Fruit fly (Drosophila melanogaster) whole organism, embryonic: ENCODE measurements around the gene mRpS23.

Experiments
- ATbp ChIP-seq: fragments of 200-800 bp; sonication (Bioruptor generic); optimal IDR thresholded peaks from 2 replicates; lab custom pipeline; 2017; ENCODE audit warnings: missing biosample characterization, mild to moderate bottlenecking, missing genetic modification characterization, missing genetic modification reagents
- Adf1 ChIP-seq: fragments of 200-800 bp; sonication (Bioruptor generic); IDR thresholded peaks from 2 replicates; pipeline ENCODE4 v1.3.6; 2022; ENCODE audit warnings: missing biosample characterization, missing genetic modification characterization
- Bgb ChIP-seq: fragments of 200-800 bp; sonication (Bioruptor generic); IDR thresholded peaks from 2 replicates; pipeline ENCODE4 v1.3.6; 2022; ENCODE audit warnings: missing biosample characterization, missing genetic modification characterization; ENCODE audit not compliant: partially characterized antibody
- CG10543 ChIP-seq: fragments of 200-800 bp; sonication (Bioruptor generic); optimal IDR thresholded peaks from 3 replicates; lab custom pipeline; 2017; ENCODE audit warnings: missing biosample characterization, mild to moderate bottlenecking, missing genetic modification characterization, moderate library complexity
- CG11695 ChIP-seq: fragments of 200-800 bp; sonication (Bioruptor generic); IDR thresholded peaks from 3 replicates; pipeline ENCODE4 v1.3.6; 2022; ENCODE audit warnings: missing biosample characterization, missing genetic modification characterization
- CG1233 ChIP-seq: fragments of 200-800 bp; sonication (Bioruptor generic); optimal IDR thresholded peaks from 4 replicates; lab custom pipeline; 2018; ENCODE audit warnings: missing biosample characterization, mild to moderate bottlenecking, missing genetic modification characterization
- CG12769 ChIP-seq: fragments of 200-800 bp; sonication (Bioruptor generic); optimal IDR thresholded peaks from 2 replicates; lab custom pipeline; 2019; ENCODE audit warnings: missing biosample characterization, mild to moderate bottlenecking, missing genetic modification characterization, moderate library complexity
- CG13296 ChIP-seq: fragments of 200-800 bp; sonication (Bioruptor generic); optimal IDR thresholded peaks from 3 replicates; lab custom pipeline; 2018; ENCODE audit warnings: missing biosample characterization, mild to moderate bottlenecking, missing genetic modification characterization
- CG13424 ChIP-seq: fragments of 200-800 bp; sonication (Bioruptor generic); optimal IDR thresholded peaks from 2 replicates; lab custom pipeline; 2019; ENCODE audit warnings: missing biosample characterization, mild to moderate bottlenecking, missing genetic modification characterization, moderate library complexity
- CG14050 ChIP-seq: fragments of 200-800 bp; sonication (Bioruptor generic); IDR thresholded peaks from 3 replicates; pipeline ENCODE4 v1.3.6; 2022; ENCODE audit warnings: missing biosample characterization, missing genetic modification characterization
- CG15269 ChIP-seq: fragments of 200-800 bp; sonication (Bioruptor generic); optimal IDR thresholded peaks from 2 replicates; lab custom pipeline; 2018; ENCODE audit warnings: missing biosample characterization, mild to moderate bottlenecking, missing genetic modification characterization, moderate library complexity
- CG17385 ChIP-seq: fragments of 200-800 bp; sonication (Bioruptor generic); optimal IDR thresholded peaks from 3 replicates; lab custom pipeline; 2018; ENCODE audit warnings: missing biosample characterization, mild to moderate bottlenecking, missing genetic modification characterization
- CG18599 ChIP-seq: fragments of 200-800 bp; sonication (Bioruptor generic); optimal IDR thresholded peaks from 3 replicates; lab custom pipeline; 2017; ENCODE audit warnings: missing biosample characterization, missing genetic modification characterization, mild to moderate bottlenecking, moderate library complexity, missing genetic modification reagents
- CG31365 ChIP-seq: fragments of 200-800 bp; sonication (Bioruptor generic); optimal IDR thresholded peaks from 2 replicates; lab custom pipeline; 2018; ENCODE audit warnings: missing biosample characterization, mild to moderate bottlenecking, missing genetic modification characterization
- CG32532 ChIP-seq: fragments of 200-800 bp; sonication (Bioruptor generic); IDR thresholded peaks from 2 replicates; pipeline ENCODE4 v1.3.6; 2022; ENCODE audit warnings: missing biosample characterization, missing genetic modification characterization
- CG32767 ChIP-seq: fragments of 200-800 bp; sonication (Bioruptor generic); IDR thresholded peaks from 2 replicates; pipeline ENCODE4 v1.3.6; 2022; ENCODE audit warnings: missing biosample characterization, missing genetic modification characterization
- CG3407 ChIP-seq: fragments of 200-800 bp; sonication (Bioruptor generic); optimal IDR thresholded peaks from 2 replicates; lab custom pipeline; 2018; ENCODE audit warnings: missing biosample characterization, mild to moderate bottlenecking, missing genetic modification characterization
- CG7928 ChIP-seq: fragments of 200-800 bp; sonication (Bioruptor generic); optimal IDR thresholded peaks from 2 replicates; lab custom pipeline; 2017; ENCODE audit warnings: missing biosample characterization, mild to moderate bottlenecking, missing genetic modification characterization
- CG7987 ChIP-seq: fragments of 200-800 bp; sonication (Bioruptor generic); optimal IDR thresholded peaks from 2 replicates; lab custom pipeline; 2018; ENCODE audit warnings: missing biosample characterization, mild to moderate bottlenecking, missing genetic modification characterization, moderate library complexity
- CG8089 ChIP-seq: fragments of 200-800 bp; sonication (Bioruptor generic); optimal IDR thresholded peaks from 3 replicates; lab custom pipeline; 2016; ENCODE audit warnings: missing biosample characterization, missing genetic modification characterization
- CrebB ChIP-seq: fragments of 200-800 bp; sonication (Bioruptor generic); optimal IDR thresholded peaks from 3 replicates; lab custom pipeline; 2018; ENCODE audit warnings: missing biosample characterization, mild to moderate bottlenecking, missing genetic modification characterization
- Dad ChIP-seq: fragments of 200-800 bp; sonication (Bioruptor generic); optimal IDR thresholded peaks from 3 replicates; lab custom pipeline; 2016; ENCODE audit warnings: missing biosample characterization, missing genetic modification characterization
- Hmx ChIP-seq: fragments of 200-800 bp; sonication (Bioruptor generic); optimal IDR thresholded peaks from 2 replicates; lab custom pipeline; 2016; ENCODE audit warnings: missing biosample characterization, missing genetic modification characterization
- Hr51 ChIP-seq, 2 experiments: fragments of 200-800 bp; sonication (Bioruptor generic); optimal IDR thresholded peaks; 2 replicates in 1 of 2; 3 replicates in 1 of 2; lab custom pipeline; 2016 to 2018; ENCODE audit warnings: missing biosample characterization in 2 of 2, missing genetic modification characterization in 2 of 2, mild to moderate bottlenecking in 1 of 2, moderate library complexity in 1 of 2
- Lpt ChIP-seq: fragments of >200 bp; optimal IDR thresholded peaks from 2 replicates; lab custom pipeline; 2018; ENCODE audit warnings: missing biosample characterization, missing genetic modification characterization
- Med ChIP-seq: fragments of 200-800 bp; sonication (Bioruptor generic); peaks from one replicate; lab custom pipeline; 2016; ENCODE audit warnings: missing biosample characterization, missing genetic modification characterization, mild to moderate bottlenecking, inconsistent platforms, moderate library complexity
- Opbp ChIP-seq: fragments of 200-800 bp; sonication (Bioruptor generic); IDR thresholded peaks from 3 replicates; pipeline ENCODE4 v1.3.6; 2022; ENCODE audit warnings: missing biosample characterization, missing genetic modification characterization; ENCODE audit not compliant: partially characterized antibody
- PHDP ChIP-seq: fragments of 200-800 bp; sonication (Bioruptor generic); optimal IDR thresholded peaks from 3 replicates; lab custom pipeline; 2018; ENCODE audit warnings: missing biosample characterization, mild to moderate bottlenecking, missing genetic modification characterization, moderate library complexity
- Pdp1 ChIP-seq, 2 experiments: fragments of 200-800 bp; sonication (Bioruptor generic); optimal IDR thresholded peaks; 3 replicates each; lab custom pipeline; 2016; ENCODE audit warnings: missing biosample characterization in 2 of 2, missing genetic modification characterization in 2 of 2, mild to moderate bottlenecking in 1 of 2, moderate library complexity in 1 of 2
- Sry-β ChIP-seq: fragments of 200-800 bp; sonication (Bioruptor generic); optimal IDR thresholded peaks from 2 replicates; lab custom pipeline; 2018; ENCODE audit warnings: missing biosample characterization, mild to moderate bottlenecking, missing genetic modification characterization, moderate library complexity
- az2 ChIP-seq: fragments of 200-800 bp; sonication (Bioruptor generic); optimal IDR thresholded peaks from 3 replicates; lab custom pipeline; 2016; ENCODE audit warnings: missing biosample characterization, missing genetic modification characterization
- cad ChIP-seq: fragments of >200 bp; optimal IDR thresholded peaks from 2 replicates; lab custom pipeline; 2017; ENCODE audit warnings: missing biosample characterization, missing genetic modification characterization
- chinmo ChIP-seq: fragments of 200-800 bp; sonication (Bioruptor generic); IDR thresholded peaks from 4 replicates; pipeline ENCODE4 v1.3.6; 2022; ENCODE audit warnings: missing biosample characterization, missing genetic modification characterization; ENCODE audit not compliant: partially characterized antibody
- crol ChIP-seq: fragments of 200-800 bp; sonication (Bioruptor generic); IDR thresholded peaks from 2 replicates; pipeline ENCODE4 v1.3.6; 2022; ENCODE audit warnings: missing biosample characterization, missing genetic modification characterization
- cwo ChIP-seq: fragments of 200-800 bp; sonication (Bioruptor generic); optimal IDR thresholded peaks from 3 replicates; lab custom pipeline; 2017; ENCODE audit warnings: missing biosample characterization, missing genetic modification characterization, mild to moderate bottlenecking, moderate library complexity, missing genetic modification reagents
- da ChIP-seq: fragments of 200-800 bp; sonication (Bioruptor generic); optimal IDR thresholded peaks from 2 replicates; lab custom pipeline; 2016; ENCODE audit warnings: missing biosample characterization, missing genetic modification characterization
- danr ChIP-seq: fragments of 200-800 bp; sonication (Bioruptor generic); IDR thresholded peaks from 2 replicates; pipeline ENCODE4 v1.3.6; 2022; ENCODE audit warnings: missing biosample characterization, missing genetic modification characterization
- fd64A ChIP-seq: fragments of 200-800 bp; sonication (Bioruptor generic); optimal IDR thresholded peaks from 3 replicates; lab custom pipeline; 2018; ENCODE audit warnings: missing biosample characterization, mild to moderate bottlenecking, missing genetic modification characterization
- fru ChIP-seq: fragments of >200 bp; optimal IDR thresholded peaks from 2 replicates; lab custom pipeline; 2017
- gcm ChIP-seq: fragments of 200-800 bp; sonication (Bioruptor generic); optimal IDR thresholded peaks from 2 replicates; lab custom pipeline; 2019; ENCODE audit warnings: missing biosample characterization, mild to moderate bottlenecking, missing genetic modification characterization, moderate library complexity
- luna ChIP-seq: fragments of 200-800 bp; sonication (Bioruptor generic); optimal IDR thresholded peaks from 2 replicates; lab custom pipeline; 2016; ENCODE audit warnings: missing biosample characterization, missing genetic modification characterization
- rib ChIP-seq: fragments of 200-800 bp; sonication (Bioruptor generic); IDR thresholded peaks from 2 replicates; pipeline ENCODE4 v1.3.6; 2022; ENCODE audit warnings: missing biosample characterization, missing genetic modification characterization
- salm ChIP-seq: fragments of 200-800 bp; sonication (Bioruptor generic); optimal IDR thresholded peaks from 2 replicates; lab custom pipeline; 2018; ENCODE audit warnings: missing biosample characterization, mild to moderate bottlenecking, missing genetic modification characterization
- slbo ChIP-seq: fragments of 200-800 bp; sonication (Bioruptor generic); IDR thresholded peaks from 2 replicates; pipeline ENCODE4 v1.3.6; 2022; ENCODE audit warnings: missing biosample characterization, missing genetic modification characterization
- vvl ChIP-seq: fragments of 200-800 bp; sonication (Bioruptor generic); IDR thresholded peaks from 2 replicates; pipeline ENCODE4 v1.3.6; 2022; ENCODE audit warnings: missing biosample characterization, missing genetic modification characterization
- wek ChIP-seq: fragments of 200-800 bp; sonication (Bioruptor generic); optimal IDR thresholded peaks from 3 replicates; lab custom pipeline; 2018; ENCODE audit warnings: missing biosample characterization, mild to moderate bottlenecking, missing genetic modification characterization, moderate library complexity

mRpS23 gene

dm6 chr2L:13803032-13803661 is 31.7 kb downstream of the mRpS23 start, which contains the start of gene CAH1 (continued):
- peak; percentile 19; the same call in 1 of the 2 replicates for TF ChIP-seq CG32532
- TF ChIP-seq Sry-β (GFP tag; lab: Kevin White, UChicago): no peak
- no peak for TF ChIP-seq az2 (GFP tag; lab: Kevin White, UChicago)
- TF ChIP-seq CG8089: no peak
- no peak for TF ChIP-seq gcm (GFP tag; lab: Kevin White, UChicago)
- TF ChIP-seq CG12769 (tag; lab: Kevin White, UChicago): peak; percentile 83
- TF ChIP-seq Bgb: no peak
- no peak for TF ChIP-seq fd64A (GFP tag; lab: Kevin White, UChicago)
- peak; percentile 95 for TF ChIP-seq Adf1 (GFP tag; lab: Robert Waterston, UW)
- peak; percentile 93 for TF ChIP-seq chinmo (GFP tag; lab: Robert Waterston, UW)
- peak in 1 of 2 experiments; percentile 80 for TF ChIP-seq Pdp1 (GFP tag; optimal IDR thresholded peaks at IDR 0.05; lab: Kevin White, UChicago)
- 0 out of 2 replicates have a peak, but pooled peaks have one; percentile 5 for TF ChIP-seq slbo (GFP tag; lab: Robert Waterston, UW)
- TF ChIP-seq rib: peak; percentile 54; the same call in 1 of the 2 replicates

- TF ChIP-seq Med (GFP tag; lab: Kevin White, UChicago) (peak; percentile 60), Adf1 (GFP tag; lab: Robert Waterston, UW) (peak; percentile 22; the same call in 1 of the 2 replicates), Pdp1 (GFP tag; optimal IDR thresholded peaks at IDR 0.05; lab: Kevin White, UChicago) (peak in 1 of 2 experiments; percentile 45), chinmo (GFP tag; lab: Robert Waterston, UW) (peak; percentile 83; the same call in 3 of the 4 replicates), cwo (GFP tag; lab: Kevin White, UChicago) (peak; percentile 22), Hr51 (GFP tag; optimal IDR thresholded peaks at IDR 0.05; lab: Kevin White, UChicago) (no peak), crol (peak; percentile 45; the same call in 1 of the 2 replicates), Lpt (GFP tag; lab: Kevin White, UChicago) (no peak), CG15269 (peak; percentile 13), CG32532 (0 out of 2 replicates have a peak, but pooled peaks have one; percentile 18), CG7928 (GFP tag; lab: Kevin White, UChicago) (no peak), CG32767 (GFP tag; lab: Robert Waterston, UW) (no peak), Opbp (GFP tag; lab: Robert Waterston, UW) (no peak), vvl (peak; percentile 46; the same call in 1 of the 2 replicates), CG10543 (peak; percentile 50), CG11695 (no peak), Hmx (GFP tag; lab: Kevin White, UChicago) (no peak)
Measured at dm6 chr2L:13802075-13802639, 32.7 kb downstream of the mRpS23 start.

dm6 chr2L:13801166-13801565 is 33.7 kb downstream of the mRpS23 start:
- peak; percentile 23 for TF ChIP-seq CG18599 (GFP tag; lab: Kevin White, UChicago)
- peak; percentile 12 for TF ChIP-seq CG17385 (GFP tag; lab: Kevin White, UChicago)
- peak; percentile 27 for TF ChIP-seq CG13424 (tag; lab: Kevin White, UChicago)
- TF ChIP-seq CrebB (tag; lab: Kevin White, UChicago): peak; percentile 54
- TF ChIP-seq CG31365 (tag; lab: Kevin White, UChicago): peak; percentile 13
- TF ChIP-seq CG13296 (GFP tag; lab: Kevin White, UChicago): peak; percentile 8
- TF ChIP-seq luna (GFP tag; lab: Kevin White, UChicago): no peak
- TF ChIP-seq Dad (GFP tag; lab: Kevin White, UChicago): no peak
- TF ChIP-seq PHDP (tag; lab: Kevin White, UChicago): no peak
- no peak for TF ChIP-seq cad
- TF ChIP-seq CG14050: no peak
- TF ChIP-seq CG7987 (GFP tag; lab: Kevin White, UChicago): peak; percentile 15
- no peak for TF ChIP-seq da (GFP tag; lab: Kevin White, UChicago)
- no peak for TF ChIP-seq salm (tag; lab: Kevin White, UChicago)
- TF ChIP-seq CG3407 (GFP tag; lab: Kevin White, UChicago): peak; percentile 21
- TF ChIP-seq ATbp: peak; percentile 76
- no peak for TF ChIP-seq fru (lab: Kevin White, UChicago)
- TF ChIP-seq wek (GFP tag; lab: Kevin White, UChicago): peak; percentile 8
- TF ChIP-seq danr: no peak
- TF ChIP-seq CG1233 (GFP tag; lab: Kevin White, UChicago): peak; percentile 11
